Fruit fly (Drosophila melanogaster): ENCODE data around the gene Mettl14.

The Mettl14 gene

DNA sequence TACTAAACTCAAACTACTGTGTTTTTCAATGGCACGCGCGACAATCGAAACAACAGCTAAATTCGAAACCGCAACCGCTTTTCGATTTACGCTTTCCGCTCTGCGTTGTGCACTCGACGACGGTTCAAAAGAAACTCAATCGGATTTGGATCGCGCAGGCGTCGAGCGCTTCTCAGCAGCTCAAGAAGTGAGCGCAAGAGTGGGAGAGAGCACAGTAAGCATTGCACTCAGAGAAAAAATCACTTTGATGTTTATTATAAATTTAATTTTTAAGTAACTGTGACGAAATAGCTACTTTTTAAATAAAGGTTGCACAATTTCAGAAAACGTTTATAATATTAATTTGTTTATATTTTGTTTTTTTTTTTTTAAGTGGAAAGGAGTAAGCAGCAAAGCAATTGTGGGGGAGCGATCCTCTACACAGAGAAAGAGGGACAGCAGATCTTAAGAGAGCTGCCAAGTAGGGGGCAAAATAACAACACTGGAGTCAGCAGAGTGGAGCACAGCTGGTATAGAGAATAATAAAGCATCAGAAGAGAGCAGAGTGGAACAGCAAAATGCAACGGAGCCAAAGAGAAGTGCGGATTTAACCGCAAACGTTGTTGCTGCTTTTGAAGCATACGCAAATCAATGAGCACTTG, 30.5 kb upstream of the Mettl14 start:
- peak; percentile 98 for TF ChIP-seq lab (GFP tag; optimal IDR thresholded peaks at IDR 0.05)
- TF ChIP-seq tna (GFP tag; IDR thresholded peaks at IDR 0.05; ENCODE audit: partially characterized antibody) = no peak; the same call in 1 of the 2 replicates
- TF ChIP-seq E2f1 (GFP tag; IDR thresholded peaks at IDR 0.05) = peak; percentile 99
- TF ChIP-seq Dfd (GFP tag; optimal IDR thresholded peaks at IDR 0.05) = no peak
- TF ChIP-seq bowl (GFP tag; IDR thresholded peaks at IDR 0.05) = peak; percentile 98
- TF ChIP-seq bbx (GFP tag; IDR thresholded peaks at IDR 0.05; ENCODE audit: partially characterized antibody) = peak; percentile 57; the same call in 1 of the 2 replicates
- peak; percentile 91 for TF ChIP-seq gcm2 (GFP tag; optimal IDR thresholded peaks at IDR 0.05)
- TF ChIP-seq CG1529 (GFP tag; optimal IDR thresholded peaks at IDR 0.05) = peak; percentile 98
- TF ChIP-seq salm (tag; optimal IDR thresholded peaks at IDR 0.05) = peak; percentile 97
- TF ChIP-seq B-H1 (GFP tag; IDR thresholded peaks at IDR 0.05) = peak; percentile 97
- TF ChIP-seq CG10431 (GFP tag; optimal IDR thresholded peaks at IDR 0.05) = peak; percentile 95
- peak; percentile 98 for TF ChIP-seq cato (GFP tag; optimal IDR thresholded peaks at IDR 0.05; ENCODE audit: borderline replicate concordance)
- peak; percentile 98 for TF ChIP-seq CG15696 (tag; optimal IDR thresholded peaks at IDR 0.05)
- TF ChIP-seq CG30403 (GFP tag; optimal IDR thresholded peaks at IDR 0.05) = peak; percentile 99
- peak; percentile 99 for TF ChIP-seq tin (GFP tag; optimal IDR thresholded peaks at IDR 0.05)
- peak; percentile 93 for TF ChIP-seq CG9215 (GFP tag; IDR thresholded peaks at IDR 0.05)
- TF ChIP-seq caup (GFP tag; optimal IDR thresholded peaks at IDR 0.05; ENCODE audit: severe bottlenecking) = peak; percentile 94
- peak; percentile 95 for TF ChIP-seq Camta (GFP tag; optimal IDR thresholded peaks at IDR 0.05)
- peak; percentile 78 for TF ChIP-seq CG1603 (tag; optimal IDR thresholded peaks at IDR 0.05)
- peak; percentile 98 for TF ChIP-seq Ssrp (tag; optimal IDR thresholded peaks at IDR 0.05)
- peak; percentile 99 for TF ChIP-seq CG17359 (tag; optimal IDR thresholded peaks at IDR 0.05)
- TF ChIP-seq CG13894 (tag; optimal IDR thresholded peaks at IDR 0.05) = peak; percentile 87
- peak; percentile 97 for TF ChIP-seq CG12942 (GFP tag; optimal IDR thresholded peaks at IDR 0.05)
- peak; percentile 94 for TF ChIP-seq CG7745 (tag; optimal IDR thresholded peaks at IDR 0.05)
- peak; percentile 98 for TF ChIP-seq CG7839 (tag; optimal IDR thresholded peaks at IDR 0.05)
- TF ChIP-seq ttk (GFP tag; IDR thresholded peaks at IDR 0.05) = peak; percentile 99
- no peak; the same call in 1 of the 2 replicates for TF ChIP-seq ato (GFP tag; IDR thresholded peaks at IDR 0.05; ENCODE audit: partially characterized antibody)
- peak; percentile 99 for TF ChIP-seq CG12391 (tag; optimal IDR thresholded peaks at IDR 0.05)
- TF ChIP-seq vfl (GFP tag; optimal IDR thresholded peaks at IDR 0.05) = peak; percentile 92
- TF ChIP-seq ranshi (GFP tag; IDR thresholded peaks at IDR 0.05) = peak; percentile 98
- peak in 1 of 2 experiments; percentile 18 for TF ChIP-seq tll (GFP tag; optimal IDR thresholded peaks at IDR 0.05)
- peak; percentile 85 for TF ChIP-seq CG18011 (GFP tag; optimal IDR thresholded peaks at IDR 0.05)
- TF ChIP-seq shn (GFP tag; optimal IDR thresholded peaks at IDR 0.05) = peak; percentile 65
- peak; percentile 96 for TF ChIP-seq chn (GFP tag; optimal IDR thresholded peaks at IDR 0.05)
- TF ChIP-seq Hmr (GFP tag; optimal IDR thresholded peaks at IDR 0.05) = peak; percentile 96
- peak; percentile 93 for TF ChIP-seq CG17612 (GFP tag; IDR thresholded peaks at IDR 0.05)
- peak; percentile 94 for TF ChIP-seq CG12155 (GFP tag; optimal IDR thresholded peaks at IDR 0.05)
- peak; percentile 97 for TF ChIP-seq Oaz (GFP tag; IDR thresholded peaks at IDR 0.05)
- peak; percentile 98 for TF ChIP-seq CG33557 (GFP tag; optimal IDR thresholded peaks at IDR 0.05)
- TF ChIP-seq Hsf (GFP tag; optimal IDR thresholded peaks at IDR 0.05) = peak; percentile 96
- peak; percentile 92 for TF ChIP-seq CG4360 (GFP tag; IDR thresholded peaks at IDR 0.05)
- TF ChIP-seq fd102C (GFP tag; optimal IDR thresholded peaks at IDR 0.05) = peak; percentile 92
- TF ChIP-seq mld (GFP tag; IDR thresholded peaks at IDR 0.05; ENCODE audit: partially characterized antibody) = no peak
- TF ChIP-seq CG4404 (GFP tag; IDR thresholded peaks at IDR 0.05) = peak; percentile 98
- peak; percentile 98 for TF ChIP-seq CG10366 (GFP tag; IDR thresholded peaks at IDR 0.05)
- TF ChIP-seq Meics (GFP tag; optimal IDR thresholded peaks at IDR 0.05) = peak; percentile 96
- TF ChIP-seq C15 (GFP tag; IDR thresholded peaks at IDR 0.05) = peak; percentile 92
- peak; percentile 98 for TF ChIP-seq CG14710 (tag; optimal IDR thresholded peaks at IDR 0.05)
